Fruit fly (Drosophila melanogaster) whole organism, prepupa: ENCODE results near the gene ftz.

Source experiments
- CG3032 ChIP-seq: fragments of 200-800 bp; optimal IDR thresholded peaks from 2 replicates; lab custom pipeline; 2019; ENCODE audit warnings: missing biosample characterization, mild to moderate bottlenecking, missing genetic modification characterization, moderate library complexity
- CG34406 ChIP-seq: fragments of 200-800 bp; sonication (Bioruptor generic); optimal IDR thresholded peaks from 3 replicates; lab custom pipeline; 2016; ENCODE audit warnings: missing biosample characterization, missing genetic modification characterization
- CG6808 ChIP-seq: fragments of 200-800 bp; sonication (Bioruptor generic); optimal IDR thresholded peaks from 3 replicates; lab custom pipeline; 2017; ENCODE audit warnings: missing biosample characterization, missing genetic modification characterization, mild to moderate bottlenecking, moderate library complexity, missing genetic modification reagents
- CG8319 ChIP-seq: fragments of 200-800 bp; sonication (Bioruptor generic); optimal IDR thresholded peaks from 3 replicates; lab custom pipeline; 2016; ENCODE audit warnings: missing biosample characterization, missing genetic modification characterization
- CG9139 ChIP-seq: fragments of 200-800 bp; sonication (Bioruptor generic); optimal IDR thresholded peaks from 3 replicates; lab custom pipeline; 2017; ENCODE audit warnings: missing biosample characterization, mild to moderate bottlenecking, missing genetic modification characterization
- Ets21C ChIP-seq: fragments of 200-800 bp; sonication (Bioruptor generic); optimal IDR thresholded peaks from 3 replicates; lab custom pipeline; 2016; ENCODE audit warnings: missing biosample characterization, missing genetic modification characterization
- Gug ChIP-seq: fragments of 200-800 bp; sonication (Bioruptor generic); IDR thresholded peaks from 2 replicates; pipeline ENCODE4 v1.3.6; 2022; ENCODE audit warnings: missing biosample characterization, missing genetic modification characterization
- Hr39 ChIP-seq: fragments of 200-800 bp; sonication (Bioruptor generic); optimal IDR thresholded peaks from 2 replicates; lab custom pipeline; 2016; ENCODE audit warnings: missing biosample characterization, missing genetic modification characterization
- OdsH ChIP-seq: fragments of 200-800 bp; sonication (Bioruptor generic); optimal IDR thresholded peaks from 3 replicates; lab custom pipeline; 2016; ENCODE audit warnings: missing biosample characterization, missing genetic modification characterization
- dsx ChIP-seq: fragments of 200-800 bp; optimal IDR thresholded peaks from 3 replicates; lab custom pipeline; 2019; ENCODE audit warnings: missing biosample characterization, mild to moderate bottlenecking, missing genetic modification characterization, moderate library complexity; ENCODE audit not compliant: poor library complexity, severe bottlenecking

DNA sequence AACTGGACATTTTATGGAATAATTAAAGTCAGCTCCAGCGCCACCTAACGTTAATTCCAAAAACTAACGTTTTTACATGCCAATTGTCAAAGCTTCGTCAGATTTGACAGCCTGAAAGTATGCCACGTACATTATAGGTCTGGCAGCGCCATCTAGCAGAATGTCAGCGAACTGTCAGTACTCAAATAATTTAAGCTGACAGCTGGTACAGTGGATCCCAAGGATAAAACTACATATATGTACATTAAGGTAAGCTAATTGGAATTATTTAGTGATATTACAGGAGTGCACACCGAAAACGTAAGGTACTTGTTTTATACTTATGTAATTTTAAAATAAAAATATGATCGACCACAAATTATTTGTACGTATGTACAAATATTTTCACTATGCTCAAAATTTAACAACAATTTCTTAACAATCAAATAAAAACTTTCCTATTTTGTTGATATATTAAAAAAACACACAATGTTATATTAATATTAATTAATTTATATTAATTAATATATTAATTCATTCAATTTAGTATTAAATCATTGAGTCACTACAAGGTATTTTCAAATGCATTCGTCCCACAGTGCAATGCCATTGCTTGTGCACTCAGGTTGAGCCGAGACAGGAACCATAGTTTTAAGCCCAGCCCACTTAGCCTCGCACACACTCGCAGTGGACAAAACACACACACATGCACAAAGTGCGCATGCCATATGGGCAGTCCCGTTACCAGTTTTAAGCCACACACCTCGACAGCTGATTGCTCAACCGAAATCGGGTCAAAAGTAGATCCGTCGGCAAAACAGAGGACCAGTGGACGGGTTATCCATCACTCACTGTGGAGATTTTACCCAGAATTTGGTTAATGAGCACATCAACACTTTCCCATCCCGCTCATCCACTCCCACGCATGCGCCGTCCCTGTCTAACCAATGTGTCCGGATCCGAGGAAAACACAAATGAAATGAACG, 48.4 kb downstream of the ftz start:
- TF ChIP-seq CG9139 (GFP tag; lab: Kevin White, UChicago) (peak; percentile 47), Gug (peak; percentile 61; the same call in 1 of the 2 replicates), OdsH (GFP tag; lab: Kevin White, UChicago) (peak; percentile 87), Ets21C (GFP tag; lab: Kevin White, UChicago) (peak; percentile 54), dsx (GFP tag; lab: Kevin White, UChicago) (peak; percentile 77), CG8319 (GFP tag; lab: Kevin White, UChicago) (peak; percentile 47), CG34406 (GFP tag; lab: Kevin White, UChicago) (peak; percentile 86), CG3032 (tag; lab: Kevin White, UChicago) (peak; percentile 85), CG6808 (GFP tag; lab: Kevin White, UChicago) (peak; percentile 75), Hr39 (GFP tag; lab: Kevin White, UChicago) (peak; percentile 58)
